Fruit fly (Drosophila melanogaster) whole organism, wandering third instar larva: Measurements from ENCODE around the gene CG15172.

ENCODE experiments used
- Abd-B ChIP-seq: fragments of >200 bp; optimal IDR thresholded peaks from 2 replicates; lab custom pipeline; 2017; ENCODE audit warnings: missing biosample characterization, missing genetic modification characterization
- CG32264 ChIP-seq: fragments of 200-800 bp; sonication (Bioruptor generic); optimal IDR thresholded peaks from 2 replicates; lab custom pipeline; 2016; ENCODE audit warnings: missing biosample characterization, missing genetic modification characterization
- CrebA ChIP-seq: fragments of 200-800 bp; sonication (Bioruptor generic); optimal IDR thresholded peaks from 2 replicates; lab custom pipeline; 2016; ENCODE audit warnings: missing biosample characterization, mild to moderate bottlenecking, missing genetic modification characterization, borderline replicate concordance
- Dfd ChIP-seq: fragments of >200 bp; optimal IDR thresholded peaks from 2 replicates; lab custom pipeline; 2017; ENCODE audit warnings: missing biosample characterization, missing genetic modification characterization
- Dif ChIP-seq: fragments of 200-275, 200-300 bp; sonication (Bioruptor generic); optimal IDR thresholded peaks from 2 replicates; lab custom pipeline; 2018; ENCODE audit warnings: missing biosample characterization, missing genetic modification characterization; ENCODE audit not compliant: partially characterized antibody
- GATAd ChIP-seq: sonication (Bioruptor generic); optimal IDR thresholded peaks from 2 replicates; lab custom pipeline; 2016; ENCODE audit warnings: missing biosample characterization, missing genetic modification characterization
- HLH106 ChIP-seq: fragments of 200-800 bp; optimal IDR thresholded peaks from 3 replicates; lab custom pipeline; 2019; ENCODE audit warnings: missing biosample characterization, mild to moderate bottlenecking, missing genetic modification characterization, moderate library complexity
- Hnf4 ChIP-seq: fragments of 200-800 bp; sonication (Bioruptor generic); optimal IDR thresholded peaks from 2 replicates; lab custom pipeline; 2016; ENCODE audit warnings: missing biosample characterization, mild to moderate bottlenecking, missing genetic modification characterization
- Hr78 ChIP-seq: fragments of >200 bp; optimal IDR thresholded peaks from 2 replicates; lab custom pipeline; 2017; ENCODE audit warnings: missing biosample characterization, missing genetic modification characterization
- Hr83 ChIP-seq: fragments of 200-300 bp; sonication (Bioruptor generic); optimal IDR thresholded peaks from 2 replicates; lab custom pipeline; 2016; ENCODE audit warnings: missing biosample characterization, mild to moderate bottlenecking, missing genetic modification characterization, moderate library complexity; ENCODE audit not compliant: poor library complexity, severe bottlenecking
- Jra ChIP-seq: sonication (Bioruptor generic); optimal IDR thresholded peaks from 2 replicates; lab custom pipeline; 2016; ENCODE audit warnings: missing biosample characterization, missing genetic modification characterization
- Mio ChIP-seq: sonication (Bioruptor generic); optimal IDR thresholded peaks from 2 replicates; lab custom pipeline; 2016; ENCODE audit warnings: missing biosample characterization, missing genetic modification characterization
- Myc ChIP-seq: fragments of >200 bp; optimal IDR thresholded peaks from 2 replicates; lab custom pipeline; 2017
- N ChIP-seq: fragments of >200 bp; optimal IDR thresholded peaks from 2 replicates; lab custom pipeline; 2018; ENCODE audit warnings: missing biosample characterization, missing external identifiers, missing genetic modification characterization
- OdsH ChIP-seq: fragments of 200-800 bp; sonication (Bioruptor generic); optimal IDR thresholded peaks from 2 replicates; lab custom pipeline; 2016; ENCODE audit warnings: missing biosample characterization, mild to moderate bottlenecking, missing genetic modification characterization
- Rel ChIP-seq, 2 experiments: fragments of 200-800 bp; sonication (Bioruptor generic) in 1 of 2; optimal IDR thresholded peaks; 2 replicates in 1 of 2; 3 replicates in 1 of 2; lab custom pipeline; 2016 to 2019; ENCODE audit warnings: mild to moderate bottlenecking in 2 of 2, missing biosample characterization in 2 of 2, missing genetic modification characterization in 2 of 2, moderate library complexity in 1 of 2
- Sp1 ChIP-seq: fragments of 200-800 bp; sonication (Bioruptor generic); optimal IDR thresholded peaks from 3 replicates; lab custom pipeline; 2019; ENCODE audit warnings: missing biosample characterization, mild to moderate bottlenecking, missing genetic modification characterization, moderate library complexity
- Vsx2 ChIP-seq: fragments of 200-300, 225-300 bp; sonication (Bioruptor generic); optimal IDR thresholded peaks from 2 replicates; lab custom pipeline; 2018; ENCODE audit warnings: missing biosample characterization, missing genetic modification characterization; ENCODE audit not compliant: partially characterized antibody
- brk ChIP-seq: fragments of 200-800 bp; sonication (Bioruptor generic); optimal IDR thresholded peaks from 2 replicates; lab custom pipeline; 2016; ENCODE audit warnings: missing biosample characterization, mild to moderate bottlenecking, missing genetic modification characterization
- dl ChIP-seq, 2 experiments: fragments of 175-275, 200-275 bp in 1 of 2; fragments of 200-275 bp in 1 of 2; sonication (Bioruptor generic); optimal IDR thresholded peaks; lab custom pipeline; 2018; ENCODE audit warnings: mild to moderate bottlenecking in 2 of 2, missing biosample characterization in 2 of 2, missing genetic modification characterization in 2 of 2, moderate library complexity in 2 of 2; ENCODE audit not compliant: partially characterized antibody in 2 of 2, insufficient read depth in 1 of 2
- dmrt93B ChIP-seq: fragments of 200-800 bp; sonication (Bioruptor generic); optimal IDR thresholded peaks from 2 replicates; lab custom pipeline; 2018; ENCODE audit warnings: missing biosample characterization, mild to moderate bottlenecking, missing genetic modification characterization
- dsf ChIP-seq: sonication (Bioruptor generic); optimal IDR thresholded peaks from 2 replicates; lab custom pipeline; 2016; ENCODE audit warnings: missing biosample characterization, missing genetic modification characterization, borderline replicate concordance
- ey ChIP-seq: fragments of 200-800 bp; sonication (Bioruptor generic); optimal IDR thresholded peaks from 2 replicates; lab custom pipeline; 2016; ENCODE audit warnings: missing biosample characterization, missing genetic modification characterization
- foxo ChIP-seq, 2 experiments: fragments of 200-800 bp; sonication (Bioruptor generic); optimal IDR thresholded peaks; 2 replicates in 1 of 2; 3 replicates in 1 of 2; lab custom pipeline; 2016 to 2017; ENCODE audit warnings: missing biosample characterization in 2 of 2, missing genetic modification characterization in 2 of 2
- fru ChIP-seq: fragments of 200-800 bp; sonication (Bioruptor generic); optimal IDR thresholded peaks from 3 replicates; lab custom pipeline; 2016; ENCODE audit warnings: missing biosample characterization, mild to moderate bottlenecking, missing genetic modification characterization
- h ChIP-seq: fragments of 200-800 bp; sonication (Bioruptor generic); optimal IDR thresholded peaks from 3 replicates; lab custom pipeline; 2016; ENCODE audit warnings: missing biosample characterization, mild to moderate bottlenecking, missing genetic modification characterization
- jim ChIP-seq: fragments of 175-275, 200-325 bp; sonication (Bioruptor generic); optimal IDR thresholded peaks from 2 replicates; lab custom pipeline; 2016; ENCODE audit warnings: missing biosample characterization, mild to moderate bottlenecking, missing genetic modification characterization
- lola ChIP-seq: fragments of >200 bp; optimal IDR thresholded peaks from 2 replicates; lab custom pipeline; 2017; ENCODE audit warnings: missing biosample characterization, missing genetic modification characterization
- pan ChIP-seq: fragments of >200 bp; optimal IDR thresholded peaks from 2 replicates; lab custom pipeline; 2017
- psq ChIP-seq: fragments of 200-800 bp; sonication (Bioruptor generic); optimal IDR thresholded peaks from 3 replicates; lab custom pipeline; 2017; ENCODE audit warnings: missing biosample characterization, mild to moderate bottlenecking, missing genetic modification characterization, moderate library complexity
- rgr ChIP-seq: fragments of 200-800 bp; sonication (Bioruptor generic); optimal IDR thresholded peaks from 3 replicates; lab custom pipeline; 2016; ENCODE audit warnings: missing biosample characterization, mild to moderate bottlenecking, missing genetic modification characterization
- sage ChIP-seq: fragments of 200-800 bp; sonication (Bioruptor generic); optimal IDR thresholded peaks from 2 replicates; lab custom pipeline; 2016; ENCODE audit warnings: missing biosample characterization, mild to moderate bottlenecking, missing genetic modification characterization
- sv ChIP-seq: fragments of 200-800 bp; sonication (Bioruptor generic); optimal IDR thresholded peaks from 3 replicates; lab custom pipeline; 2016; ENCODE audit warnings: missing biosample characterization, missing genetic modification characterization
- tai ChIP-seq: sonication (Bioruptor generic); optimal IDR thresholded peaks from 2 replicates; lab custom pipeline; 2016; ENCODE audit warnings: missing biosample characterization, missing genetic modification characterization
- usp ChIP-seq: fragments of >200 bp; optimal IDR thresholded peaks from 2 replicates; lab custom pipeline; 2017; ENCODE audit warnings: missing biosample characterization, missing genetic modification characterization
- woc ChIP-seq: sonication (Bioruptor generic); optimal IDR thresholded peaks from 2 replicates; lab custom pipeline; 2016; ENCODE audit warnings: missing biosample characterization, mild to moderate bottlenecking, missing genetic modification characterization

The CG15172 gene

DNA sequence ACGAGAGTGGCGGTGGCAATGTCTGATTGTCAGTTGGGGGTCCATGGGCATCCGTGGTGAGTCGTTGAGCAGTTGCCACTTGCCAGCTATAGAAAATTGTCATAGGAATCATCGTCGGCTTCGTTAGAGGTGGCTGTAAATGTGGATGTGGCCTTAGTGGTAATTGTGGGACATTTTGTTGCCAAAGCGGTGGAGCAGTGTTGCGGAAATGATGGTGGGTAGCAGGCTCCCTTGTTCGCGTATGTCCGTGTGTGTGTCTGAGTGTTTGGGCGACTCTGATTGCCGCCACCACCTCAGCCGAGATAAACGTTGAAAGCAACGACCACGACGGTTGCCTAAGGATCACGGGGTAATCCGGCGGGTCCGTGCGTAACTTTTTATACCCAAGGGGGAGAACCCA is 5.2 kb upstream of the CG15172 start:
- TF ChIP-seq lola (GFP tag; lab: Kevin White, UChicago) (no peak), sage (GFP tag; lab: Kevin White, UChicago) (no peak), jim (GFP tag; lab: Kevin White, UChicago) (no peak), OdsH (GFP tag; lab: Kevin White, UChicago) (no peak), h (GFP tag; lab: Kevin White, UChicago) (no peak), Hnf4 (GFP tag; lab: Kevin White, UChicago) (no peak), Dif (GFP tag; lab: Kevin White, UChicago) (no peak), woc (GFP tag; lab: Kevin White, UChicago) (no peak), sv (no peak), Mio (no peak), dsf (no peak), psq (GFP tag; lab: Kevin White, UChicago) (no peak), tai (GFP tag; lab: Kevin White, UChicago) (no peak), Myc (lab: Kevin White, UChicago) (no peak)

- TF ChIP-seq pan (lab: Kevin White, UChicago), result no peak
- TF ChIP-seq ey (GFP tag; lab: Kevin White, UChicago), result no peak
- TF ChIP-seq Hnf4 (GFP tag; lab: Kevin White, UChicago), result no peak
- no peak for TF ChIP-seq Hr78 (GFP tag; lab: Kevin White, UChicago)
- no peak for TF ChIP-seq dl (GFP tag; optimal IDR thresholded peaks at IDR 0.05; lab: Kevin White, UChicago; ENCODE audit: insufficient read depth in 1 of 2, partially characterized antibody in 2 of 2)
- TF ChIP-seq Jra (GFP tag; lab: Kevin White, UChicago), result no peak
- no peak for TF ChIP-seq foxo (GFP tag; optimal IDR thresholded peaks at IDR 0.05; lab: Kevin White, UChicago)
- no peak for TF ChIP-seq Sp1
- no peak for TF ChIP-seq Mio
- no peak for TF ChIP-seq rgr (GFP tag; lab: Kevin White, UChicago)
- no peak for TF ChIP-seq dsf
- TF ChIP-seq Abd-B (GFP tag; lab: Kevin White, UChicago), result no peak
- TF ChIP-seq, all 38 proteins: peak for 0
Observed at dm6 chr2L:19018266-19018665, 4.0 kb upstream of the CG15172 start.

- peak in 1 of 2 experiments; percentile 6 for TF ChIP-seq foxo (GFP tag; optimal IDR thresholded peaks at IDR 0.05; lab: Kevin White, UChicago)
- TF ChIP-seq h (GFP tag; lab: Kevin White, UChicago), result no peak
Observed at dm6 chr2L:19019160-19019592, 3.0 kb upstream of the CG15172 start.

DNA sequence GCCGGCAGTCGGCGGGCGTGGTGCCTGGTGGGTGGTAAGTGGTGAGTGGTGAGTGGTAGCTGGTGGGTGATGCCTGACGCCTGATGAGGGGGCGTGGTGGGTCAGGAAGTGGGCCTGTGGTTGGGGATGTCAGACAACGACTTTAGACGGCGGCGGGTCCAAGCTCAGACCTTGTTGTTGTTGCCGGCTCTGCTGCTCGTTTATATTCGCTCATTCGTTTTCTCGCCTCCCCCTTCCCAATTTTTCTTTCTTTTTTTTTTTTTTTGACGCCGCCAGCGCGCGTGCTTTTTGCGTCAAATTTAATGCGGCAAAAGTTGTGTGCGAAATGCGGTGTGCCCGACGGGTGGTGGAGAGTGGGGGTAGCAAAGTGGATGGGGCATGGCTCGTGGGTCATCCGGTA is 2.6 kb upstream of the CG15172 start:
- no peak for TF ChIP-seq Jra (GFP tag; lab: Kevin White, UChicago)

- TF ChIP-seq HLH106 (tag; lab: Kevin White, UChicago), result peak; percentile 85
- no peak for TF ChIP-seq Myc (lab: Kevin White, UChicago)
- TF ChIP-seq GATAd (GFP tag; lab: Kevin White, UChicago), result no peak
- peak; percentile 75 for TF ChIP-seq dmrt93B
- TF ChIP-seq Dif (GFP tag; lab: Kevin White, UChicago), result no peak
- peak; percentile 81 for TF ChIP-seq OdsH (GFP tag; lab: Kevin White, UChicago)
- peak; percentile 47 for TF ChIP-seq CrebA (GFP tag; lab: Kevin White, UChicago)
- TF ChIP-seq psq (GFP tag; lab: Kevin White, UChicago), result peak; percentile 64
- TF ChIP-seq Mio, result no peak
- TF ChIP-seq sv, result peak; percentile 50
- TF ChIP-seq Hr83, result no peak
- TF ChIP-seq CG32264 (GFP tag; lab: Kevin White, UChicago), result peak; percentile 14
- TF ChIP-seq Rel (GFP tag; optimal IDR thresholded peaks at IDR 0.05; lab: Kevin White, UChicago), result peak; percentile 43
- TF ChIP-seq Rel (tag; optimal IDR thresholded peaks at IDR 0.05; lab: Kevin White, UChicago), result peak; percentile 49
- peak; percentile 16 for TF ChIP-seq Hnf4 (GFP tag; lab: Kevin White, UChicago)
- TF ChIP-seq rgr (GFP tag; lab: Kevin White, UChicago), result peak; percentile 76
- TF ChIP-seq h (GFP tag; lab: Kevin White, UChicago), result peak; percentile 87
- TF ChIP-seq fru (GFP tag; lab: Kevin White, UChicago), result peak; percentile 82
- TF ChIP-seq lola (GFP tag; lab: Kevin White, UChicago), result no peak
- TF ChIP-seq Jra (GFP tag; lab: Kevin White, UChicago), result no peak
- no peak for TF ChIP-seq Vsx2 (GFP tag; lab: Kevin White, UChicago)
- TF ChIP-seq usp (GFP tag; lab: Kevin White, UChicago), result no peak
- no peak for TF ChIP-seq dl (GFP tag; optimal IDR thresholded peaks at IDR 0.05; lab: Kevin White, UChicago; ENCODE audit: insufficient read depth in 1 of 2, partially characterized antibody in 2 of 2)
- TF ChIP-seq sage (GFP tag; lab: Kevin White, UChicago), result peak; percentile 49
- TF ChIP-seq Dfd (GFP tag; lab: Kevin White, UChicago), result no peak
- TF ChIP-seq N, result no peak
- peak; percentile 16 for TF ChIP-seq brk (GFP tag; lab: Kevin White, UChicago)
- no peak for TF ChIP-seq Abd-B (GFP tag; lab: Kevin White, UChicago)
- peak; percentile 91 for TF ChIP-seq Sp1
- TF ChIP-seq ey (GFP tag; lab: Kevin White, UChicago), result peak; percentile 62
- no peak for TF ChIP-seq pan (lab: Kevin White, UChicago)
- peak in 1 of 2 experiments; percentile 87 for TF ChIP-seq foxo (GFP tag; optimal IDR thresholded peaks at IDR 0.05; lab: Kevin White, UChicago)
Observed at dm6 chr2L:19021278-19022220, 668 bp upstream of the CG15172 start.
